Worm (Caenorhabditis elegans) whole organism, mixed stage, embryonic: Measurements from ENCODE around the gene F43E12.1.

Experiments
- bed-3 ChIP-seq: fragments of 200-800 bp; sonication (Bioruptor generic); optimal IDR thresholded peaks from 3 replicates; lab custom pipeline; 2018; ENCODE audit warnings: mild to moderate bottlenecking, missing genetic modification characterization, moderate library complexity, missing compliant biosample characterization
- blmp-1 ChIP-seq: fragments of 150-350 bp; optimal IDR thresholded peaks from 2 replicates; lab custom pipeline; 2014; ENCODE audit warnings: missing biosample characterization, missing genetic modification characterization
- ces-1 ChIP-seq: fragments of 150-350 bp; optimal IDR thresholded peaks from 2 replicates; lab custom pipeline; 2014; ENCODE audit warnings: missing biosample characterization, missing genetic modification reagents, missing genetic modification characterization
- mep-1 ChIP-seq: fragments of 150-350 bp; optimal IDR thresholded peaks from 2 replicates; lab custom pipeline; 2017; ENCODE audit warnings: missing biosample characterization, missing genetic modification reagents, missing genetic modification characterization, inconsistent platforms
- nhr-12 ChIP-seq: fragments of 150-350 bp; optimal IDR thresholded peaks from 2 replicates; lab custom pipeline; 2014; ENCODE audit warnings: missing biosample characterization, missing genetic modification characterization
- nhr-237 ChIP-seq: fragments of 150-350 bp; optimal IDR thresholded peaks from 2 replicates; lab custom pipeline; 2014; ENCODE audit warnings: missing biosample characterization, missing genetic modification characterization
- nhr-28 ChIP-seq: fragments of 150-350 bp; optimal IDR thresholded peaks from 2 replicates; lab custom pipeline; 2014; ENCODE audit warnings: missing biosample characterization, missing genetic modification characterization
- nhr-76 ChIP-seq: sonication (generic microtip); optimal IDR thresholded peaks from 2 replicates; lab custom pipeline; 2017; ENCODE audit warnings: missing biosample characterization, missing genetic modification characterization
- sptf-1 ChIP-seq: sonication (generic microtip); optimal IDR thresholded peaks from 2 replicates; lab custom pipeline; 2017; ENCODE audit warnings: mild to moderate bottlenecking, missing genetic modification characterization, moderate library complexity, missing compliant biosample characterization
- unc-39 ChIP-seq: fragments of 150-350 bp; optimal IDR thresholded peaks from 2 replicates; lab custom pipeline; 2014; ENCODE audit warnings: missing biosample characterization, missing genetic modification characterization
- ztf-11 ChIP-seq: fragments of 150-350 bp; optimal IDR thresholded peaks from 2 replicates; lab custom pipeline; 2014; ENCODE audit warnings: missing biosample characterization, missing genetic modification characterization

DNA sequence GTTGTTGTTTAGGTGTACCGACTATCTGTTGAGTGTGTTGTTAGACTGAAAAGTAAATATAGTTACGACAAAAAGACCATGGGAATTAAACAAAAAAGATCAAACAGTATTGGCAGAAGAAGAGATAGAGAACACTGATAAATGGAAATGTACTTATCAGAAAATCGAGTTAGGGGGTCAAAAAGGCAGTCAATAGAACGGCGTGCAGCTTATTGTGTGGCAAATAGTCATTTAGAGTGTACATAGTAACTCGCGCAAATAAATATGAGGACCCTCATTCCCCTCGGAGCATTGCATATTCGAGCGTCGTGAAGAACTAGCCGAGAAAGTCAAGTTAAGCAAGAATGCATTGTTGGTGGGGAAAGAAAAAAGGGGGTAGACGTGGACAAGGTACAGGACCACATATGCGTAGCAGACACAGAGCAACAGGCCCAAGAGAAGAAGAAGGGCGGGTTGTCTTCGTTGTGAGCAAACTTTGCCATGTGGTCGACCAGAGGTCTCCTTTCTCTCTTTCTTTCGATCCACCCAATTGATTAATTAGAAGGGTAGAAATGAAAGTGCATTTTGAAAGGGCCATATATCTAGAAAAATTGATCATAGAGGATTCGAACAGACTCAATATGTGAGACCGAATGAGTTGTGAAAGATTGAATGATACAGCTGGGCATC, 26.1 kb upstream of the F43E12.1 start, which contains the start of gene lam-2:
- TF ChIP-seq ces-1 (GFP tag; lab: Kevin White, UChicago) (no peak), ztf-11 (no peak), nhr-237 (tag; lab: Kevin White, UChicago) (no peak), unc-39 (no peak), nhr-76 (no peak), blmp-1 (tag; lab: Kevin White, UChicago) (no peak), mep-1 (no peak), bed-3 (GFP tag; lab: Kevin White, UChicago) (no peak), sptf-1 (no peak), nhr-12 (tag; lab: Kevin White, UChicago) (no peak), nhr-28 (no peak)
